Fruit fly (Drosophila melanogaster): Measurements from ENCODE around the gene CG6073.

The CG6073 gene

DNA sequence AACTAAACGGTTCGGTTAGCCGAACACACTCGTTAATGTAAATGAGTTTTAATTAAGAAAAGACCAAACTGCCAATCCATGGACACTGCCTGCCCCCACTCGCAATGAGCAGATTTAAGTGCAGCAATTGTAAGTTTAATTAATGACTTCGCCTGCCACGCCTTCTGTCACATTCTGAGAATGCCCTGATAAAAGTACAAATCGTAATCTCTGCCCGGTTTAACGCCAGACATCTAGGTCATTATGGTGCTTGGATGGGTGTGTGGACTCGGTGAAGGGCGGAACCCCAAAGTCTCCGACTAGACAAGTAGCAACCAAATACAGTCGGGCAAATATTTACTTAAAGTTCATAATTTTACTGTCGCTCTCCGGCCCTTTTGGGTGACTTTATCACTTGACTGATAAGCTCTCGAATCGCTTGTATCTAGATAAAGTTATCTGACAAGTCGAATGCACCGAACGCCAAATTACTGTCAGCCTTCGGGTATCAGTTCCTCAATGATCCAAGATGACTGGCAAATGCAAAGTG is 33.6 kb upstream of the CG6073 start (continued):
- TF ChIP-seq CG4707 (GFP tag; optimal IDR thresholded peaks at IDR 0.05) (no peak), ATbp (GFP tag; optimal IDR thresholded peaks at IDR 0.05) (peak; percentile 47), CG3163 (GFP tag; optimal IDR thresholded peaks at IDR 0.05) (no peak), CG12942 (GFP tag; optimal IDR thresholded peaks at IDR 0.05) (no peak), CG9876 (GFP tag; optimal IDR thresholded peaks at IDR 0.05) (no peak), CG32767 (GFP tag; IDR thresholded peaks at IDR 0.05) (no peak), CG1529 (GFP tag; optimal IDR thresholded peaks at IDR 0.05) (peak; percentile 8), CG1603 (tag; optimal IDR thresholded peaks at IDR 0.05) (peak; percentile 13), HLH4C (GFP tag; IDR thresholded peaks at IDR 0.05; ENCODE audit: partially characterized antibody) (no peak), ab (GFP tag; optimal IDR thresholded peaks at IDR 0.05) (no peak), Dp (GFP tag; optimal IDR thresholded peaks at IDR 0.05) (no peak), cg (GFP tag; optimal IDR thresholded peaks at IDR 0.05) (no peak), CG10959 (GFP tag; IDR thresholded peaks at IDR 0.05) (no peak), ssp (GFP tag; IDR thresholded peaks at IDR 0.05) (no peak), Hmr (GFP tag; optimal IDR thresholded peaks at IDR 0.05) (no peak), CG13894 (tag; optimal IDR thresholded peaks at IDR 0.05) (no peak), Atf-2 (GFP tag; optimal IDR thresholded peaks at IDR 0.05) (no peak), HmgZ (tag; optimal IDR thresholded peaks at IDR 0.05) (no peak), lbe (GFP tag; optimal IDR thresholded peaks at IDR 0.05) (no peak), zen (tag; optimal IDR thresholded peaks at IDR 0.05) (no peak), CG31365 (tag; optimal IDR thresholded peaks at IDR 0.05) (no peak), Nf-YC (tag; optimal IDR thresholded peaks at IDR 0.05) (no peak), pb (GFP tag; optimal IDR thresholded peaks at IDR 0.05) (no peak), CG12104 (GFP tag; optimal IDR thresholded peaks at IDR 0.05) (no peak), sug (tag; optimal IDR thresholded peaks at IDR 0.05) (peak; percentile 35), org-1 (GFP tag; optimal IDR thresholded peaks at IDR 0.05) (no peak), CG3281 (GFP tag; optimal IDR thresholded peaks at IDR 0.05) (peak; percentile 12), CG10431 (GFP tag; optimal IDR thresholded peaks at IDR 0.05) (peak; percentile 22), H15 (GFP tag; IDR thresholded peaks at IDR 0.05) (no peak), CG17361 (GFP tag; IDR thresholded peaks at IDR 0.05) (peak; percentile 33; the same call in 1 of the 3 replicates), Taf1 (GFP tag; IDR thresholded peaks at IDR 0.05) (no peak), otp (GFP tag; IDR thresholded peaks at IDR 0.05) (no peak), CG12659 (GFP tag; optimal IDR thresholded peaks at IDR 0.05) (no peak), sisA (GFP tag; IDR thresholded peaks at IDR 0.05) (no peak), CG7271 (tag; optimal IDR thresholded peaks at IDR 0.05) (no peak), CG6813 (GFP tag; optimal IDR thresholded peaks at IDR 0.05) (no peak), luna (GFP tag; optimal IDR thresholded peaks at IDR 0.05) (no peak), CG18476 (GFP tag; optimal IDR thresholded peaks at IDR 0.05) (no peak), dimm (GFP tag; IDR thresholded peaks at IDR 0.05) (no peak), CG16815 (GFP tag; optimal IDR thresholded peaks at IDR 0.05) (no peak), CG1792 (GFP tag; optimal IDR thresholded peaks at IDR 0.05) (no peak), CG14667 (GFP tag; IDR thresholded peaks at IDR 0.05) (no peak), eyg (GFP tag; optimal IDR thresholded peaks at IDR 0.05) (no peak), lmd (GFP tag; IDR thresholded peaks at IDR 0.05) (no peak), CG12219 (GFP tag; optimal IDR thresholded peaks at IDR 0.05) (no peak), HLH54F (GFP tag; optimal IDR thresholded peaks at IDR 0.05) (no peak), CG8089 (GFP tag; optimal IDR thresholded peaks at IDR 0.05) (no peak), chinmo (GFP tag; IDR thresholded peaks at IDR 0.05; ENCODE audit: partially characterized antibody) (0 out of 4 replicates have a peak, but pooled peaks have one; percentile 71), bcd (GFP tag; optimal IDR thresholded peaks at IDR 0.05) (no peak), D19A (tag; optimal IDR thresholded peaks at IDR 0.05) (no peak), Hr3 (GFP tag; optimal IDR thresholded peaks at IDR 0.05) (no peak), CG10366 (GFP tag; IDR thresholded peaks at IDR 0.05) (no peak)
